Worm (Caenorhabditis elegans): ENCODE results near the gene F40F12.3.

The F40F12.3 gene

DNA sequence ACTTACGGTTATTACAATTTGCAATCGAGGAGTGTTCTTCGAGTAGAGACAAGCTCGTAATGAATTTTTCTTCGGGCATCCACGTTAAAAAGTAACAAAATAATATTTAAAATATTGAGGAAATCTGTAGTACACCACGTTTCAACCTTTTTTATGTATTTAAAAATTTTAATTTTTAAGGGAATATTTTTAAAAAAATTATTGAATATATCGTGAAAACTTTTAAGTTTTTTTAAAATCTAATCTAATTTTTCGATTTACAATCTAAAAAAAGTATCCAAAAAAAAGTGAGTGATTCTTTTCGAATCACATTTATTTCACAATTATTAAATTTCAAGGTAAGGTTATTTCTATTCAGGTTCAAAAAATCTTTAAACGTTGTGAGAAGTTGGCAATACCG is 24.1 kb upstream of the F40F12.3 start, which contains the start of gene gln-2:
TSS of gene gln-2 (minus strand) at position 101 of the 400 bp plus-strand sequence.
- TF ChIP-seq nhr-25 (tag; optimal IDR thresholded peaks at IDR 0.05; ENCODE audit: borderline replicate concordance, insufficient read depth) (no peak), sdz-12 (GFP tag; optimal IDR thresholded peaks at IDR 0.05) (no peak), daf-19 (GFP tag; conservative IDR thresholded peaks at IDR 0.05) (no peak), ceh-20 (GFP tag; IDR thresholded peaks at IDR 0.05) (no peak), egl-43 (GFP tag; IDR thresholded peaks at IDR 0.05) (no peak), cey-2 (tag; optimal IDR thresholded peaks at IDR 0.05; ENCODE audit: borderline replicate concordance, insufficient read depth) (no peak), lin-39 (tag; optimal IDR thresholded peaks at IDR 0.05) (no peak), daf-8 (GFP tag; IDR thresholded peaks at IDR 0.05) (no peak), mep-1 (tag; optimal IDR thresholded peaks at IDR 0.05) (no peak), mes-2 (tag; optimal IDR thresholded peaks at IDR 0.05; ENCODE audit: poor library complexity, severe bottlenecking) (no peak), ceh-62 (tag; optimal IDR thresholded peaks at IDR 0.05) (no peak)

DNA sequence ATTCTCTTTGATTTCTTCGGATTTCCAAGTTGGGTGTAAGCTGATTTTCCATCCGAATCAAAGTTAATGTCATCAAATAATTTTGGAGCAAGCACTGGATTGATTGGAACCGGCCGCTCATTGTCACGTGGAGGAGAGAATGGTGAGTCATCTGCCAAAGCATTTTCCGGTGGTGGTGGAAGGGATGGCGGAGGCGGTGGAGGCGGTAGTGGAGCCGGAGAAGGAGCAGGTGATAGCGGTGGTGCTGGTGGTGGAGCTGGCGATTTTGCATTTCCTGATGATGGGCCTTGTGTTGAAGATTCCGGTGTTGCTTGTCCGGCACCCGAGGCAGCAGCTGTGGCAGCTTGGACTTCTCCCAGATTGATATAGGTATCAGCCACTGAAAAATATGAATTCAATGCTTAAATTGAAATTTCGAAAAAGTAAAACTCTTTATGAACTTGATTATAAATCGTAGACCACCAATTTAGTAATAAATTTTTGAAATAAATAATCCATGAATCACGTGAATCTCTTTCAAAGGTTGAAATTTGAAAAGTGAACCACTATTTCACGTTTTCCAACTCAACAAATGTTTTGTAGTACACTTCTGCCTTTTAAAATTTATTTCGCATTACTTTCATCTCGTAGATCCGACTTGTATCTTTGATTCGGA is 20.5 kb upstream of the F40F12.3 start, which contains the start of the genes K03H1.9 and K03H1.12:
TSS of gene K03H1.9 (minus strand) at position 471 of the 655 bp plus-strand sequence.
TSS of gene K03H1.12 (plus strand) at position 605 of the 655 bp plus-strand sequence.
- TF ChIP-seq zip-2 (tag; optimal IDR thresholded peaks at IDR 0.05) = no peak
- TF ChIP-seq ZK337.2 (GFP tag; IDR thresholded peaks at IDR 0.05) = no peak
- TF ChIP-seq set-16 (GFP tag; IDR thresholded peaks at IDR 0.05) = peak; percentile 87
- no peak for TF ChIP-seq nhr-25 (tag; optimal IDR thresholded peaks at IDR 0.05; ENCODE audit: borderline replicate concordance, insufficient read depth)
- 0 out of 2 replicates have a peak, but pooled peaks have one; percentile 50 for TF ChIP-seq egl-43 (GFP tag; IDR thresholded peaks at IDR 0.05)

DNA sequence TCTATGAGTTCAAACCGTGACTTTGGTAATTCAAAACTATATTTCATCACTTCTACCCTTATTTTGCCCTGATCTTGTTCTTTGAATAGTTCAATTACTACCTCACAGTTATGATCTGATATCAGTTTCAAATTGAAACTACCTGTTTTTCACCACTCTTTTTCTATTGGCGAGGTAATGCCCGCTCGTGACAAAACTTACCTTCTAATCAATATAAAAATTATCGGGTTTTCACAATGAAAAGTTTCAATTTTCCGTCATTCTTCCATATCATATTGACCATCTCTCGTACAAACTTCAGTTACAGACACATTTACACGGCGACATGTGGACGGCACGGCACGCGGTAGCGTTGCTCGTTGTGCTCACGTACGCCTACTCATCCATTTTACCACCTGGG is 11.4 kb upstream of the F40F12.3 start, which contains the start of gene dec-7:
TSS of gene dec-7 (plus strand) at position 308 of the 400 bp plus-strand sequence.
- TF ChIP-seq mxl-3 (GFP tag; optimal IDR thresholded peaks at IDR 0.05) (no peak), daf-16 (GFP tag; optimal IDR thresholded peaks at IDR 0.05) (no peak), daf-16 (tag; optimal IDR thresholded peaks at IDR 0.05) (peak; percentile 16), gei-8 (GFP tag; optimal IDR thresholded peaks at IDR 0.05) (no peak), hlh-30 (tag; optimal IDR thresholded peaks at IDR 0.05; ENCODE audit: insufficient read depth) (peak; percentile 40), hlh-11 (tag; optimal IDR thresholded peaks at IDR 0.05) (peak; percentile 67), dmd-6 (GFP tag; IDR thresholded peaks at IDR 0.05) (peak; percentile 66), hif-1 (tag; optimal IDR thresholded peaks at IDR 0.05) (peak in 1 of 2 experiments; percentile 9), dve-1 (tag; optimal IDR thresholded peaks at IDR 0.05; ENCODE audit: insufficient read depth) (peak; percentile 61), nhr-28 (tag; optimal IDR thresholded peaks at IDR 0.05) (peak; percentile 11), ctbp-1 (GFP tag; IDR thresholded peaks at IDR 0.05) (no peak), Y5F2A.4 (GFP tag; optimal IDR thresholded peaks at IDR 0.05) (no peak), egl-43 (GFP tag; IDR thresholded peaks at IDR 0.05) (no peak), unc-62 (GFP tag; optimal IDR thresholded peaks at IDR 0.05 in 1 of 2) (peak in 1 of 2 experiments; percentile 50), unc-62 (tag; optimal IDR thresholded peaks at IDR 0.05) (no peak)

DNA sequence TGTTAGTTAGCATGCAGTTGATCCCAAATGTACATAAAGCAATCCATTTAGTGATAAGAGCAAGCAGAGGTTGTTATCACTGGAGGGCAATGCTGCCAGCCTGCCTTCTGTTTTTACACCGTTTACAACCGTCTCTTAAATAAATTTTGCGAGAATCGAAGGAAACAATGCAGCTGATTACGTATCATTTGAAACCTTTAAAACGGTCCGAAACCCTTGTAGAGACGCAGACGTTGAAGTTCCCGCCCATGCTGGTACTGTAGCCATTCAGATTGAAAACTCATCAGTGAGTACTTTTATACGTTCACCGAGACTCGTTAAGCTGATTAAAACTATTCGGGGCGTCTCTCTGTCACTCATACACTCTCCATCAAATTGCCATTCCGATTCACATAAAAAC is 9.7 kb upstream of the F40F12.3 start:
- TF ChIP-seq F49E8.2 (tag; optimal IDR thresholded peaks at IDR 0.05; ENCODE audit: borderline replicate concordance) = no peak
- peak; percentile 56 for TF ChIP-seq mep-1 (tag; optimal IDR thresholded peaks at IDR 0.05)
- no peak for TF ChIP-seq zfp-2 (tag; optimal IDR thresholded peaks at IDR 0.05)
- no peak for TF ChIP-seq nhr-42 (GFP tag; IDR thresholded peaks at IDR 0.05)
- TF ChIP-seq lin-15B (tag; optimal IDR thresholded peaks at IDR 0.05) = no peak
- TF ChIP-seq spr-3 (GFP tag; optimal IDR thresholded peaks at IDR 0.05) = no peak
- no peak for TF ChIP-seq lin-13 (GFP tag; optimal IDR thresholded peaks at IDR 0.05)
- TF ChIP-seq tag-97 (GFP tag; IDR thresholded peaks at IDR 0.05) = no peak
- no peak for TF ChIP-seq ZK546.5 (tag; optimal IDR thresholded peaks at IDR 0.05)
- TF ChIP-seq Y105C5A.15 (GFP tag; IDR thresholded peaks at IDR 0.05) = no peak
- peak; percentile 4 to 29 for TF ChIP-seq lsy-2 (tag; optimal IDR thresholded peaks at IDR 0.05)
- no peak for TF ChIP-seq ctbp-1 (GFP tag; IDR thresholded peaks at IDR 0.05)
- peak in 1 of 2 experiments; percentile 26 for TF ChIP-seq daf-16 (GFP tag; optimal IDR thresholded peaks at IDR 0.05)
- peak; percentile 89 for TF ChIP-seq daf-16 (tag; optimal IDR thresholded peaks at IDR 0.05)
- no peak for TF ChIP-seq dmd-8 (GFP tag; IDR thresholded peaks at IDR 0.05)
- TF ChIP-seq spr-1 (tag; optimal IDR thresholded peaks at IDR 0.05) = no peak
- no peak for TF ChIP-seq nhr-11 (tag; optimal IDR thresholded peaks at IDR 0.05)
- no peak for TF ChIP-seq fos-1 (tag; optimal IDR thresholded peaks at IDR 0.05)
- TF ChIP-seq hif-1 (tag; optimal IDR thresholded peaks at IDR 0.05) = no peak
- no peak for TF ChIP-seq ces-1 (GFP tag; optimal IDR thresholded peaks at IDR 0.05)
- TF ChIP-seq nhr-77 (tag; optimal IDR thresholded peaks at IDR 0.05) = peak; percentile 40
